Worm (Caenorhabditis elegans): ENCODE measurements around the gene C04E7.5.

C04E7.5 gene

DNA sequence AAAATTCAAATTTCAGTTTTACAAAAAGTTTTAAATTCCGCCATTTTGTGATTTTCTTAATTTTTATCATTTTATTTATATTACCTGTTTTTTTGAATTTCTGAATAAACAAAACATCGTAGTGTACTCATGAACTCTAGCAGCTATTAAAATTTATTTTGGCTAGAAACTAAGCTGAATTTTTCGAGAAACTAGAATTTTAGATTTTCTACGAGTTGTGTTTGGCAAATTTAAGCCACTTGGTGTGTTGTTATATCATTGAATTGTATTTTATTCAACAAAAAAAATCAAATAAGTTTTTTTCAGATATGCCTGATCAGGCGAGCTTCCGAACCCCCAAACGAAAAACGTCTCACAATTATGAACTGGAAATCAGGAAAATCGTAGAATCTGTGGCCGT, 36.7 kb downstream of the C04E7.5 start, which contains the start of gene R04A9.6:
R04A9.6 (plus strand) TSS at position 301 of the 400 bp plus-strand sequence.
- TF ChIP-seq lin-32 (GFP tag; optimal IDR thresholded peaks at IDR 0.05) (no peak), snpc-4 (tag; optimal IDR thresholded peaks at IDR 0.05) (no peak), sem-2 (GFP tag; optimal IDR thresholded peaks at IDR 0.05) (no peak), M03D4.4 (tag; optimal IDR thresholded peaks at IDR 0.05) (no peak), bed-3 (GFP tag; optimal IDR thresholded peaks at IDR 0.05) (no peak), tbx-8 (GFP tag; optimal IDR thresholded peaks at IDR 0.05) (no peak), hlh-1 (tag; optimal IDR thresholded peaks at IDR 0.05) (no peak), nhr-76 (tag; optimal IDR thresholded peaks at IDR 0.05) (no peak), mep-1 (tag; optimal IDR thresholded peaks at IDR 0.05) (no peak), ztf-11 (tag; optimal IDR thresholded peaks at IDR 0.05) (no peak), ces-1 (GFP tag; optimal IDR thresholded peaks at IDR 0.05) (no peak), lsy-2 (tag; optimal IDR thresholded peaks at IDR 0.05) (no peak), elt-1 (tag; optimal IDR thresholded peaks at IDR 0.05; ENCODE audit: borderline replicate concordance, insufficient read depth) (no peak), pha-4 (tag; optimal IDR thresholded peaks at IDR 0.05) (no peak), ceh-83 (GFP tag; optimal IDR thresholded peaks at IDR 0.05) (no peak), unc-39 (tag; optimal IDR thresholded peaks at IDR 0.05) (no peak), unc-62 (GFP tag; optimal IDR thresholded peaks at IDR 0.05) (no peak), blmp-1 (tag; optimal IDR thresholded peaks at IDR 0.05) (no peak), nhr-28 (tag; optimal IDR thresholded peaks at IDR 0.05) (no peak)

DNA sequence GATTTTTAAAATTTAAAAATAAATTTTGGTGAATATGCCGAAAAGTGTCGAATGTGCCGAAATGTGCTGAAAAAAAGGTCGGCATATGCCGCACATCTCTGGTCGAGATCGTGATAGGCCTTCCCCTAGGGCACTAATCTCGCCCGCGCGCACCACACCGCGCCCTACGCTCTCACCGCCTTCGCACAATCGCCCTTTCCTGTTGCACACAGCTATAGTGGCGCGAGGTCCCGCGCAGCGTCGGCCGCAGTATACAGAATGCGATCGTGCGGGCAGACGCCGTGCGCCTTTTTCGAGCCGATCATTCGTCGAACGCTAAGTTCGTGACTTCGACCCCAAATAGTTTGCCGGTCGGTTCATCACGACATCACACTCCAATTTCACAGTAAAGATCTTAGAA, 39.0 kb downstream of the C04E7.5 start:
- TF ChIP-seq nhr-237 (tag; optimal IDR thresholded peaks at IDR 0.05): no peak
- TF ChIP-seq ceh-39 (tag; optimal IDR thresholded peaks at IDR 0.05): no peak
- TF ChIP-seq bed-3 (GFP tag; optimal IDR thresholded peaks at IDR 0.05): no peak
- no peak for TF ChIP-seq nhr-12 (tag; optimal IDR thresholded peaks at IDR 0.05)
- no peak for TF ChIP-seq nhr-76 (tag; optimal IDR thresholded peaks at IDR 0.05)
- no peak for TF ChIP-seq tbx-8 (GFP tag; optimal IDR thresholded peaks at IDR 0.05)
- no peak for TF ChIP-seq ceh-43 (GFP tag; optimal IDR thresholded peaks at IDR 0.05)
- no peak for TF ChIP-seq lin-32 (GFP tag; optimal IDR thresholded peaks at IDR 0.05)
- TF ChIP-seq elt-1 (tag; optimal IDR thresholded peaks at IDR 0.05; ENCODE audit: borderline replicate concordance, insufficient read depth): no peak
- TF ChIP-seq M03D4.4 (tag; optimal IDR thresholded peaks at IDR 0.05): no peak
- TF ChIP-seq lin-13 (tag; optimal IDR thresholded peaks at IDR 0.05): no peak
- no peak for TF ChIP-seq mep-1 (tag; optimal IDR thresholded peaks at IDR 0.05)
- no peak for TF ChIP-seq lsy-2 (tag; optimal IDR thresholded peaks at IDR 0.05)
- TF ChIP-seq zip-8 (tag; optimal IDR thresholded peaks at IDR 0.05): no peak
- no peak for TF ChIP-seq ces-1 (GFP tag; optimal IDR thresholded peaks at IDR 0.05)
- no peak for TF ChIP-seq mls-2 (tag; optimal IDR thresholded peaks at IDR 0.05)
- TF ChIP-seq unc-62 (GFP tag; optimal IDR thresholded peaks at IDR 0.05): no peak

DNA sequence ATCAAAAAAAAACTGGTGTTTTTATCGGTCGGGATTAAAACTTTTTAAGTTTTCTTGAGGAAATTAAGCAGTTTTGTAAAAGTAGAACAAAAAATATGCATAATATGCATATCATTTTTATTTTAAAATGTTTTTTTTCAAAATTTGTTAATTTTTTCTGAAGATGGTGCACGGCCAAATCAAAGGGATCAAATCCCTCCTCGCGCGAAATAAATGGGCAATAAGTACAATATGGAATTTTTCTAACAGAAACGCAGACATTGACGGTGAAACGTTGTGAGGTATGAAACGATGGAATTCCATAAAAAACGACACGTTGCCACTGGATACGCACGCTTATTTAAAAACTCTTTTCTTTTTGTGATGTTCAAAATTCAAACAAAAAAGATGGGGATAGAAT, 42.4 kb downstream of the C04E7.5 start:
- TF ChIP-seq cnd-1 (tag; optimal IDR thresholded peaks at IDR 0.05): no peak
- TF ChIP-seq lin-32 (GFP tag; optimal IDR thresholded peaks at IDR 0.05): no peak
- no peak for TF ChIP-seq nhr-28 (tag; optimal IDR thresholded peaks at IDR 0.05)
- no peak for TF ChIP-seq nhr-76 (tag; optimal IDR thresholded peaks at IDR 0.05)
- no peak for TF ChIP-seq zip-8 (tag; optimal IDR thresholded peaks at IDR 0.05)
- no peak for TF ChIP-seq lsy-2 (tag; optimal IDR thresholded peaks at IDR 0.05)
- TF ChIP-seq sem-2 (GFP tag; optimal IDR thresholded peaks at IDR 0.05): no peak
- no peak for TF ChIP-seq ceh-43 (GFP tag; optimal IDR thresholded peaks at IDR 0.05)
- TF ChIP-seq blmp-1 (tag; optimal IDR thresholded peaks at IDR 0.05): no peak

DNA sequence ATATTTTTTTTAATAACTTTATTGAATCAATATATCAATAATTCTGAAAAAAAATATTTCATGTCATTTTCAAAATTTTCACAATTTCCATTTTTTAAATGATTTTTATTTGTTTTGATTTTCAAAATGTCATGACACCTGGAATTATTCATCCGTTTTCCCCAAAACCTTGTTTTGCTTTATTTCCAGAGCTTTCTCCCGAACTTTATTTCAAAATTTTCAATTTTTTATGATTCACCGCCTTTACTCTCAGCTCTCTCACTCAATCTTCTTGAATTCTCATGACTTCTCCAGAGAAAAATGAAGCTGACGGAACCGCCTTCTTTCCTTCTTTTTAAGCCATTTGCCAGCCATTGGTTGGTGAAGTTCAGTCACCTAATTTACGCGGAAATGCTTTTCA, 44.0 kb downstream of the C04E7.5 start, which contains the start of gene R04A9.1:
R04A9.1 (plus strand) TSS at position 301 of the 400 bp plus-strand sequence.
- TF ChIP-seq M03D4.4 (tag; optimal IDR thresholded peaks at IDR 0.05): no peak
- TF ChIP-seq cnd-1 (tag; optimal IDR thresholded peaks at IDR 0.05): no peak
- no peak for TF ChIP-seq ceh-43 (GFP tag; optimal IDR thresholded peaks at IDR 0.05)
- TF ChIP-seq unc-120 (tag; optimal IDR thresholded peaks at IDR 0.05; ENCODE audit: poor library complexity, severe bottlenecking): no peak
- TF ChIP-seq ces-1 (GFP tag; optimal IDR thresholded peaks at IDR 0.05): no peak
- TF ChIP-seq lin-13 (tag; optimal IDR thresholded peaks at IDR 0.05): no peak
- TF ChIP-seq pha-4 (tag; optimal IDR thresholded peaks at IDR 0.05): no peak
- no peak for TF ChIP-seq bed-3 (GFP tag; optimal IDR thresholded peaks at IDR 0.05)
- TF ChIP-seq mep-1 (tag; optimal IDR thresholded peaks at IDR 0.05): no peak

DNA sequence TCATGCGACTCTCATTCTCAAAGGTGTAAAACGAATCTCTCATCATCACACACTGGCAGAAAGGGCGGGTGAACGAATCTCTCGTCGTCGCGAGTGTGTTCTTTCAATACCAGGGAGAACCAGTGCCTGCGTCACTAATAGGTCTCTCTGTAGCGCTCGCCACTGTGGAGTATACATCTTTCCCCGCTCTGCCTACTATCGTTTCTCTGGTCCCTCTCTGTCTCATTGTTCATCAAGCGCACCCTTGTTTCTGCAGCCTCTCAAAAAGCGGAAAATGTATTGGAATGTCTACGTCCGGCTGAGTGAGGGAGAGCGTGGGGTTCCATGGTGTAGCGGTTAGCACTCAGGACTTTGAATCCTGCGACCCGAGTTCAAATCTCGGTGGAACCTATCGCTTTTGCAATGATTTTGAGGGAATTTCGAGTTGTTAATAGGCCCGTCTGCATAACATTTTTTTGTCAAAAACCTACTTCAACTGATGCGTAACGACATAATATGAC, 49.5 kb downstream of the C04E7.5 start:
- TF ChIP-seq cnd-1 (tag; optimal IDR thresholded peaks at IDR 0.05) (peak; percentile 87), blmp-1 (tag; optimal IDR thresholded peaks at IDR 0.05) (no peak), mep-1 (tag; optimal IDR thresholded peaks at IDR 0.05) (peak; percentile 86), ceh-39 (tag; optimal IDR thresholded peaks at IDR 0.05) (peak; percentile 4), ham-2 (GFP tag; optimal IDR thresholded peaks at IDR 0.05) (peak; percentile 95), unc-39 (tag; optimal IDR thresholded peaks at IDR 0.05) (peak; percentile 75), unc-120 (tag; optimal IDR thresholded peaks at IDR 0.05; ENCODE audit: poor library complexity, severe bottlenecking) (peak; percentile 87), hlh-1 (tag; optimal IDR thresholded peaks at IDR 0.05) (peak; percentile 24), elt-1 (tag; optimal IDR thresholded peaks at IDR 0.05; ENCODE audit: borderline replicate concordance, insufficient read depth) (no peak), elt-3 (tag; optimal IDR thresholded peaks at IDR 0.05) (peak; percentile 9), drap-1 (GFP tag; optimal IDR thresholded peaks at IDR 0.05) (peak; percentile 94), nhr-28 (tag; optimal IDR thresholded peaks at IDR 0.05) (peak; percentile 58), ceh-83 (GFP tag; optimal IDR thresholded peaks at IDR 0.05) (peak; percentile 91), ces-1 (GFP tag; optimal IDR thresholded peaks at IDR 0.05) (peak; percentile 88), unc-62 (GFP tag; optimal IDR thresholded peaks at IDR 0.05) (peak; percentile 57), nhr-2 (tag; optimal IDR thresholded peaks at IDR 0.05) (peak; percentile 24), ztf-11 (tag; optimal IDR thresholded peaks at IDR 0.05) (peak; percentile 74), flh-1 (GFP tag; optimal IDR thresholded peaks at IDR 0.05) (peak; percentile 73), nhr-12 (tag; optimal IDR thresholded peaks at IDR 0.05) (no peak), M03D4.4 (tag; optimal IDR thresholded peaks at IDR 0.05) (peak; percentile 90), mls-2 (tag; optimal IDR thresholded peaks at IDR 0.05) (peak; percentile 96), sem-2 (GFP tag; optimal IDR thresholded peaks at IDR 0.05) (peak; percentile 84), ceh-43 (GFP tag; optimal IDR thresholded peaks at IDR 0.05) (peak; percentile 80), mab-5 (tag; optimal IDR thresholded peaks at IDR 0.05) (peak; percentile 38), sptf-1 (tag; optimal IDR thresholded peaks at IDR 0.05) (peak; percentile 93), pha-4 (tag; optimal IDR thresholded peaks at IDR 0.05) (peak; percentile 77), zip-8 (tag; optimal IDR thresholded peaks at IDR 0.05) (no peak), nhr-76 (tag; optimal IDR thresholded peaks at IDR 0.05) (peak; percentile 41), bed-3 (GFP tag; optimal IDR thresholded peaks at IDR 0.05) (peak; percentile 75), tbx-8 (GFP tag; optimal IDR thresholded peaks at IDR 0.05) (peak; percentile 75)
